Fruit fly (Drosophila melanogaster): ENCODE data around the gene CG10147.

Gene CG10147

DNA sequence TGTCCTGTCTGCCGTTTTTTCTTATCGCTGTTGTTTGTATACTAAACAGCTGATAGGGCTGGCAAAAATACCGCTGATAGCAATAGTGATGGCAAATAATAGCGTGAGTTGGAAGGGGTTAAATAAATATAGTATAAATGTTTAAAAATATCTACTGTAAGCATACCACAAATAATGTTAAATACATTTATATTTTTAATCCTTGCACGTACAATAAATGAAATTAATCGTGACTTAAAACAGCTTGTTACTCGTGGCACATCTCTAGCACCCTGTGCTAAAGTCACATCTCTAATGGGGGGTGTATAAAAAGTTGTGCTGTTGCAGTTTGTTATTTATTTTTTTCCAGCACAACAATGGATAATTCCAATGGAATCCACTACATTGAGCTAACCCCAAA, at the start of gene CG10147, which contains the start of gene Bulli:
CG10147 (minus strand) TSS at position 20 of the 400 bp plus-strand sequence.
Bulli (plus strand) TSS at position 277 of the 400 bp plus-strand sequence.
- TF ChIP-seq rn (GFP tag; IDR thresholded peaks at IDR 0.05): peak; percentile 93
- TF ChIP-seq CG4496 (GFP tag; IDR thresholded peaks at IDR 0.05): peak; percentile 97
- peak; percentile 86 for TF ChIP-seq CG10348 (GFP tag; IDR thresholded peaks at IDR 0.05)
- TF ChIP-seq CG34367 (tag; optimal IDR thresholded peaks at IDR 0.05): peak; percentile 93
- peak; percentile 89 for TF ChIP-seq Pif1B (GFP tag; optimal IDR thresholded peaks at IDR 0.05)
- TF ChIP-seq CG17806 (tag; optimal IDR thresholded peaks at IDR 0.05): peak; percentile 96
- TF ChIP-seq CG8159 (tag; optimal IDR thresholded peaks at IDR 0.05): peak; percentile 96
- peak; percentile 96 for TF ChIP-seq fd96Ca (GFP tag; IDR thresholded peaks at IDR 0.05)
- peak; percentile 92 for TF ChIP-seq Pif1A (GFP tag; optimal IDR thresholded peaks at IDR 0.05)
- peak; percentile 92 for TF ChIP-seq CG8301 (tag; optimal IDR thresholded peaks at IDR 0.05)
- TF ChIP-seq CG9948 (tag; optimal IDR thresholded peaks at IDR 0.05): peak; percentile 94
- TF ChIP-seq gl (tag; optimal IDR thresholded peaks at IDR 0.05): peak; percentile 84
- TF ChIP-seq CG15710 (tag; optimal IDR thresholded peaks at IDR 0.05): peak; percentile 95
- no peak for TF ChIP-seq EcR (GFP tag; optimal IDR thresholded peaks at IDR 0.05)
- TF ChIP-seq Snoo (tag; optimal IDR thresholded peaks at IDR 0.05): peak; percentile 93
- peak; percentile 93 for TF ChIP-seq CG14655 (GFP tag; optimal IDR thresholded peaks at IDR 0.05)
- TF ChIP-seq CG13204 (GFP tag; optimal IDR thresholded peaks at IDR 0.05): no peak
- peak; percentile 76 for TF ChIP-seq CG12605 (GFP tag; IDR thresholded peaks at IDR 0.05)
- peak; percentile 77 for TF ChIP-seq D1 (tag; optimal IDR thresholded peaks at IDR 0.05)
- TF ChIP-seq CG32121 (GFP tag; IDR thresholded peaks at IDR 0.05): peak; percentile 95
- TF ChIP-seq Ets98B (GFP tag; IDR thresholded peaks at IDR 0.05): peak; percentile 96

DNA sequence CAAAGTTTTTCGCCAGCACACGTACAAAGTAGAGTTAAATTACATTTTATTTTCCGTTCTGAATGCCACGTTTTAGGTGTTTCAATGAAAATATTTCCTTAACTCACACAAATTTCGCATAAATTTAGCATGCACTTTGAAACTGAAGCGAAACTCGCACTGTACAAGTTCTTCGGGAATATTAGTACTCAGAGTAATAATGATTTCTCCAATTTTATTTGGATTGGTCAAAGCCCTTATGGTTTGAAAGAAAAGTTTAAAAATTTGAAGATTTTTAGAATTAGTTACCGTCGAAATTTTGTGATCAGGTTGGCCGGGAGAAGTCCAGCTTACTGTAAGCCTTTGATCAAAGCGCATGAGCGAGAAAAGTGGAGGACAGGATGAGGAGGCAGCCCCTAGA, 42.2 kb upstream of the CG10147 start, which contains the start of gene betaTub65B:
betaTub65B (plus strand) TSS at position 301 of the 400 bp plus-strand sequence.
- TF ChIP-seq CG10348 (GFP tag; IDR thresholded peaks at IDR 0.05): no peak
- TF ChIP-seq CG8159 (tag; optimal IDR thresholded peaks at IDR 0.05): no peak
- no peak for TF ChIP-seq CG4496 (GFP tag; IDR thresholded peaks at IDR 0.05)
- no peak for TF ChIP-seq CG14655 (GFP tag; optimal IDR thresholded peaks at IDR 0.05)
- no peak for TF ChIP-seq Snoo (tag; optimal IDR thresholded peaks at IDR 0.05)
- no peak for TF ChIP-seq Ets98B (GFP tag; IDR thresholded peaks at IDR 0.05)
- no peak for TF ChIP-seq CG12605 (GFP tag; IDR thresholded peaks at IDR 0.05)
- no peak for TF ChIP-seq CG9948 (tag; optimal IDR thresholded peaks at IDR 0.05)

DNA sequence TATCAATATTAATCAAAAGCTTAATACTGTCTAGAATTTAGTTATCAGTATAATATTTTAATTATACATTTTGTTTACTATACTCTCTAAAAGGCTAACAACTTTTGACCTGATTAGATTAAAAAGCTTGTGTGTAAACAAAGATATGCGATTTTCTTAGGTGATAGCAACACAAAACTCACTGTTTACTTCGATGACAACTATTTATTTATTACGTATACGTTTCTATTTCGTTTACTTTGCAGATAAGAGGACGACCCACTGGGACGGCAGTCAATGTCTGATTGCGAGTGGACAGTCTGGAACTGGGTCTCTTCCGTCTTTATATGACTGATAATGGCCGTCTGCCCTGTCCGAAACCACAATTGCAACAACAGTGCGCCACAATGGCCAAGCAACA, 34.6 kb upstream of the CG10147 start:
- 0 out of 2 replicates have a peak, but pooled peaks have one; percentile 11 for TF ChIP-seq Ets98B (GFP tag; IDR thresholded peaks at IDR 0.05)
- TF ChIP-seq CG14655 (GFP tag; optimal IDR thresholded peaks at IDR 0.05): peak; percentile 6
- TF ChIP-seq Pif1B (GFP tag; optimal IDR thresholded peaks at IDR 0.05): no peak
- no peak for TF ChIP-seq CG9948 (tag; optimal IDR thresholded peaks at IDR 0.05)
- 0 out of 3 replicates have a peak, but pooled peaks have one; percentile 12 for TF ChIP-seq CG4496 (GFP tag; IDR thresholded peaks at IDR 0.05)

DNA sequence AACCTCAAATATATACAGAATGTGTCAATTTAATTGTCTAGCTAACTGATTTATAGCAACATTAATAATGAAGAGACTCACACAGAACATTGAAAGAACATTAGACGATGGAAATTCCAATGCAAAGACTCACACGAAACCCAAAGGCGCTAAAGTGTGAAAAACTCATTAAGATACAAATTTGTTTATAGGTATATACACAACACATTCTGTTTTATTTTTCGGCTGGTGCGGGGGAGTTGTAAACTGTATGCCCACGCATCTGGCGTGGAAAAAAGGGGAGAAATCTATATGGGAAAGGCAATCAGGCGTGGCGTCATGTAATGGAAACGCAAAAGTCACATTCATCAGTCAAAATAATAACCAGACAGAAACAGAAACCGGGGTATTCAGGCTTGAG, 31.5 kb upstream of the CG10147 start:
- TF ChIP-seq CG8159 (tag; optimal IDR thresholded peaks at IDR 0.05) (no peak), CG9948 (tag; optimal IDR thresholded peaks at IDR 0.05) (no peak), CG14655 (GFP tag; optimal IDR thresholded peaks at IDR 0.05) (no peak), fd96Ca (GFP tag; IDR thresholded peaks at IDR 0.05) (no peak), CG15710 (tag; optimal IDR thresholded peaks at IDR 0.05) (no peak), CG13204 (GFP tag; optimal IDR thresholded peaks at IDR 0.05) (no peak)

DNA sequence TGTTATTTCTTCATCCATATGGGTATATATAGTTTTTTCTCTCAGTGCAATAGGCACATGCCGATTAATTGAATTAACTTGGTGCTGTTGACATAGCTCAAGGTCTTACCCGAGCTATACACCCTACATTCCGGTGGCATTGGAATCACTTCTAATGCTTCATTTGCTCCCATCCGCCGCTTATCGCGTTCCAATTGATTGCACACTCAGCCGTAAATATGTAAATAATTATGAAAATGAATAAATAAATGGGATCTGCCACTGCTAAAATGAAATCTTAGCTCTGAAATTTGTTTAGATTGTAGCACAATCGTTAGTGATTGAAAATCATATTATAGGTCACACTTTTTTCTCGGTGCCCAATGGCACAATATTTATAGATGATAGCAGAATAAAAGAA, 28.7 kb upstream of the CG10147 start:
- TF ChIP-seq Ets98B (GFP tag; IDR thresholded peaks at IDR 0.05): no peak
- no peak for TF ChIP-seq CG8301 (tag; optimal IDR thresholded peaks at IDR 0.05)
- TF ChIP-seq gl (tag; optimal IDR thresholded peaks at IDR 0.05): no peak

DNA sequence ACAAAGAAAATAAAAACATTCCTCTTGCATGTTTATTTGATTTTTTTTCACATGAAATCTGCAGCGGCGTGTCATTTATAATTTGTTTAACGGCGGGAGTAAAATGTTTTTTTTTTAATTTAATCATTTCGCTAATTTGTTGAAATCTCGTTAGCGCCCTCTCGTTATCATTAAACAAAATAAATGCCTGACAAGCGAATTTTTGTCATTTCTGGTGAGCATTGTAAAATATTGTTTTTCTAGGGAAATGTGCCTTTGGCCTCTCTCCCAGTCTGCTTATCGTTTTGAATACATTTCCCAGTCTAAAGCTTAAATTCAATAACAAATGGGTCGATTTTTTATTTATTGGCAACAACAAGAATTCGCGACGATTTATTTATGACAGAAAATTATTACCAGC, 24.1 kb upstream of the CG10147 start:
- TF ChIP-seq Snoo (tag; optimal IDR thresholded peaks at IDR 0.05) (no peak), CG13204 (GFP tag; optimal IDR thresholded peaks at IDR 0.05) (no peak)

DNA sequence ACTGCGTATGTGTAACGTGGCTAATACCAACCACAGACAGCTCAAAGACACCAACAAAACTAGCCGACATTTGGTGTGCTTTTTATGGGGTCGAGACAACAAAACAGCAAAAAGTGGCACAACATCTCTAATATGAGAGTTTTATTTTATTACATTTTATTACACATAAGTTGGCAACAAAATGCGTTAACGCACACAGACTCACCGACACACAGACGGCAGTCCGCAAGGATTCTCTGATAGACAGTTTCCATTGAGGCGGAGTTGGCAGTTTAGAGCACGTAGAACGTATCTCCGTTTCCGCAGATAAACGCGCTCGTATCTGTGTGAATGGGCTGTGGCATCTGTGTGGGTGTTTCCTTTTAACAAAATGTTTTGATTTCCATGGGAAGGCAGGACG, 19.9 kb upstream of the CG10147 start:
- TF ChIP-seq fd96Ca (GFP tag; IDR thresholded peaks at IDR 0.05) (no peak), CG17806 (tag; optimal IDR thresholded peaks at IDR 0.05) (no peak), CG14655 (GFP tag; optimal IDR thresholded peaks at IDR 0.05) (no peak), Ets98B (GFP tag; IDR thresholded peaks at IDR 0.05) (no peak), Snoo (tag; optimal IDR thresholded peaks at IDR 0.05) (no peak), CG15710 (tag; optimal IDR thresholded peaks at IDR 0.05) (no peak), Pif1A (GFP tag; optimal IDR thresholded peaks at IDR 0.05) (no peak), CG9948 (tag; optimal IDR thresholded peaks at IDR 0.05) (no peak)

DNA sequence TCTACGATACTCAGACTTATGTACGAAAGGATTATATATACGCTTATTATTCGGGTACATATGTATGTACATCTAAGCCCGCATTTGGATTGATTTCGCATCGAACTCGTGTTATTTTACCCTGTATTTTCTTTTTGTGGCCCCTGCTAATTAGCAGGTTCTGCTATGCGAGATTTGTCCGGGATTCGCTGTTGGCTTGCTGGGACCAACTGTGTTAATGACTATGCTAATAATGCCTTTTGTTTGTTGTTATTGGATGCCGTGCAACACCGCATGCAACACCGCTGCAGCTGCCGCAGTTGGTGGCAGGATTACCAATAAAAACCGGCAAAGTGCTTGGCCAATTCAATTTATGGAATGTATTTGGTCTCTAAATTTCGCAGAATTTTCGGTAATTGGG, 12.2 kb upstream of the CG10147 start:
- TF ChIP-seq Pif1A (GFP tag; optimal IDR thresholded peaks at IDR 0.05) (no peak), CG10348 (GFP tag; IDR thresholded peaks at IDR 0.05) (no peak), rn (GFP tag; IDR thresholded peaks at IDR 0.05) (no peak), fd96Ca (GFP tag; IDR thresholded peaks at IDR 0.05) (no peak), CG12605 (GFP tag; IDR thresholded peaks at IDR 0.05) (no peak), Pif1B (GFP tag; optimal IDR thresholded peaks at IDR 0.05) (no peak)
